Fruit fly (Drosophila melanogaster) whole organism, embryonic: ENCODE data around the gene rgn.

ENCODE experiments used
- Atf-2 ChIP-seq: fragments of 200-800 bp; sonication (Bioruptor generic); optimal IDR thresholded peaks from 2 replicates; lab custom pipeline; 2016; ENCODE audit warnings: missing biosample characterization, missing genetic modification characterization
- Atf3 ChIP-seq: fragments of 200-800 bp; sonication (Bioruptor generic); optimal IDR thresholded peaks from 3 replicates; lab custom pipeline; 2016; ENCODE audit warnings: missing biosample characterization, missing genetic modification characterization
- B-H1 ChIP-seq: fragments of 200-800 bp; sonication (Bioruptor generic); IDR thresholded peaks from 3 replicates; pipeline ENCODE4 v1.3.6; 2022; ENCODE audit warnings: missing biosample characterization, missing genetic modification characterization
- Bteb2 ChIP-seq: fragments of 200-800 bp; sonication (Bioruptor generic); optimal IDR thresholded peaks from 2 replicates; lab custom pipeline; 2016; ENCODE audit warnings: missing biosample characterization, missing genetic modification characterization
- CG10147 ChIP-seq: fragments of 200-800 bp; sonication (Bioruptor generic); optimal IDR thresholded peaks from 2 replicates; lab custom pipeline; 2019; ENCODE audit warnings: missing biosample characterization, mild to moderate bottlenecking, missing genetic modification characterization, moderate library complexity
- CG12299 ChIP-seq: fragments of 200-800 bp; sonication (Bioruptor generic); optimal IDR thresholded peaks from 2 replicates; lab custom pipeline; 2018; ENCODE audit warnings: missing biosample characterization, mild to moderate bottlenecking, missing genetic modification characterization
- CG12744 ChIP-seq: fragments of 200-800 bp; sonication (Bioruptor generic); optimal IDR thresholded peaks from 2 replicates; lab custom pipeline; 2016; ENCODE audit warnings: missing biosample characterization, missing genetic modification characterization
- CG13775 ChIP-seq: fragments of 200-800 bp; sonication (Bioruptor generic); optimal IDR thresholded peaks from 3 replicates; lab custom pipeline; 2017; ENCODE audit warnings: missing biosample characterization, mild to moderate bottlenecking, missing genetic modification characterization
- CG13894 ChIP-seq: fragments of 200-800 bp; sonication (Bioruptor generic); optimal IDR thresholded peaks from 3 replicates; lab custom pipeline; 2018; ENCODE audit warnings: missing biosample characterization, mild to moderate bottlenecking, missing genetic modification characterization, moderate library complexity
- CG17361 ChIP-seq: fragments of 200-800 bp; sonication (Bioruptor generic); IDR thresholded peaks from 3 replicates; pipeline ENCODE4 v1.3.6; 2022; ENCODE audit warnings: missing biosample characterization, missing genetic modification characterization
- CG32767 ChIP-seq: fragments of 200-800 bp; sonication (Bioruptor generic); IDR thresholded peaks from 2 replicates; pipeline ENCODE4 v1.3.6; 2022; ENCODE audit warnings: missing biosample characterization, missing genetic modification characterization
- CG32772 ChIP-seq: fragments of 200-800 bp; sonication (Bioruptor generic); IDR thresholded peaks from 2 replicates; pipeline ENCODE4 v1.3.6; 2022; ENCODE audit warnings: missing biosample characterization, missing genetic modification characterization
- CG33557 ChIP-seq: fragments of 200-800 bp; sonication (Bioruptor generic); optimal IDR thresholded peaks from 2 replicates; lab custom pipeline; 2019; ENCODE audit warnings: missing biosample characterization, mild to moderate bottlenecking, missing genetic modification characterization, moderate library complexity
- CG43689 ChIP-seq: fragments of 200-800 bp; sonication (Bioruptor generic); IDR thresholded peaks from 2 replicates; pipeline ENCODE4 v1.3.6; 2022; ENCODE audit warnings: missing biosample characterization, missing genetic modification characterization
- CG6272 ChIP-seq: fragments of 200-800 bp; sonication (Bioruptor generic); IDR thresholded peaks from 2 replicates; pipeline ENCODE4 v1.3.6; 2022; ENCODE audit warnings: missing biosample characterization, missing genetic modification characterization
- CG7987 ChIP-seq: fragments of 200-800 bp; sonication (Bioruptor generic); optimal IDR thresholded peaks from 2 replicates; lab custom pipeline; 2018; ENCODE audit warnings: missing biosample characterization, mild to moderate bottlenecking, missing genetic modification characterization, moderate library complexity
- CG8478 ChIP-seq: fragments of >200 bp; optimal IDR thresholded peaks from 2 replicates; lab custom pipeline; 2018
- CG8765 ChIP-seq: fragments of 200-800 bp; sonication (Bioruptor generic); IDR thresholded peaks from 2 replicates; pipeline ENCODE4 v1.3.6; 2022; ENCODE audit warnings: missing biosample characterization, missing genetic modification characterization
- CG9727 ChIP-seq: fragments of 200-800 bp; sonication (Bioruptor generic); optimal IDR thresholded peaks from 3 replicates; lab custom pipeline; 2017; ENCODE audit warnings: missing biosample characterization, mild to moderate bottlenecking, missing genetic modification characterization
- Deaf1 ChIP-seq: fragments of 200-800 bp; optimal IDR thresholded peaks from 3 replicates; lab custom pipeline; 2019; ENCODE audit warnings: missing biosample characterization, mild to moderate bottlenecking, missing genetic modification characterization, moderate library complexity
- Dip3 ChIP-seq: fragments of 200-800 bp; sonication (Bioruptor generic); optimal IDR thresholded peaks from 3 replicates; lab custom pipeline; 2016; ENCODE audit warnings: missing biosample characterization, missing genetic modification characterization
- Dp ChIP-seq: fragments of 200-800 bp; sonication (Bioruptor generic); optimal IDR thresholded peaks from 2 replicates; lab custom pipeline; 2018; ENCODE audit warnings: missing biosample characterization, mild to moderate bottlenecking, missing genetic modification characterization, moderate library complexity
- ERR ChIP-seq: fragments of 200-800 bp; sonication (Bioruptor generic); optimal IDR thresholded peaks from 2 replicates; lab custom pipeline; 2016; ENCODE audit warnings: missing biosample characterization, missing genetic modification characterization
- Gsc ChIP-seq: fragments of 200-800 bp; sonication (Bioruptor generic); IDR thresholded peaks from 2 replicates; pipeline ENCODE4 v1.3.6; 2022; ENCODE audit warnings: missing biosample characterization, missing genetic modification characterization
- Kr ChIP-seq: fragments of 200-800 bp; sonication (Bioruptor generic); optimal IDR thresholded peaks from 2 replicates; lab custom pipeline; 2017; ENCODE audit warnings: missing biosample characterization, mild to moderate bottlenecking, missing genetic modification characterization
- Optix ChIP-seq: fragments of 200-800 bp; sonication (Bioruptor generic); IDR thresholded peaks from 3 replicates; pipeline ENCODE4 v1.3.6; 2022; ENCODE audit warnings: missing biosample characterization, missing genetic modification characterization
- Rfx ChIP-seq: fragments of 200-800 bp; sonication (Bioruptor generic); IDR thresholded peaks from 2 replicates; pipeline ENCODE4 v1.3.6; 2022; ENCODE audit warnings: missing biosample characterization, missing genetic modification characterization
- Side ChIP-seq: fragments of 200-800 bp; sonication (Bioruptor generic); optimal IDR thresholded peaks from 2 replicates; lab custom pipeline; 2016; ENCODE audit warnings: missing biosample characterization, missing genetic modification characterization
- Sry-β ChIP-seq: fragments of 200-800 bp; sonication (Bioruptor generic); optimal IDR thresholded peaks from 2 replicates; lab custom pipeline; 2018; ENCODE audit warnings: missing biosample characterization, mild to moderate bottlenecking, missing genetic modification characterization, moderate library complexity
- Taf1 ChIP-seq: fragments of 200-800 bp; sonication (Bioruptor generic); IDR thresholded peaks from 2 replicates; pipeline ENCODE4 v1.3.6; 2022; ENCODE audit warnings: missing biosample characterization, missing genetic modification characterization
- Usf ChIP-seq: fragments of 200-800 bp; sonication (Bioruptor generic); optimal IDR thresholded peaks from 2 replicates; lab custom pipeline; 2017; ENCODE audit warnings: missing genotype, missing biosample characterization, missing genetic modification characterization
- Vsx1 ChIP-seq: fragments of 200-800 bp; sonication (Bioruptor generic); optimal IDR thresholded peaks from 2 replicates; lab custom pipeline; 2017; ENCODE audit warnings: missing biosample characterization, mild to moderate bottlenecking, missing genetic modification characterization, missing genetic modification reagents
- al ChIP-seq: fragments of 200-800 bp; sonication (Bioruptor generic); IDR thresholded peaks from 2 replicates; pipeline ENCODE4 v1.3.6; 2022; ENCODE audit warnings: missing biosample characterization, missing genetic modification characterization
- ato ChIP-seq: fragments of 200-800 bp; sonication (Bioruptor generic); IDR thresholded peaks from 2 replicates; pipeline ENCODE4 v1.3.6; 2022; ENCODE audit warnings: missing biosample characterization, missing genetic modification characterization; ENCODE audit not compliant: partially characterized antibody
- bigmax ChIP-seq: fragments of 200-800 bp; sonication (Bioruptor generic); optimal IDR thresholded peaks from 2 replicates; lab custom pipeline; 2018; ENCODE audit warnings: missing biosample characterization, mild to moderate bottlenecking, missing genetic modification characterization
- ems ChIP-seq: fragments of 200-800 bp; sonication (Bioruptor generic); optimal IDR thresholded peaks from 3 replicates; lab custom pipeline; 2016; ENCODE audit warnings: missing biosample characterization, missing genetic modification characterization
- eve ChIP-seq, 2 experiments: fragments of >200 bp; optimal IDR thresholded peaks; 2 replicates each; lab custom pipeline; 2017; ENCODE audit warnings: missing biosample characterization in 2 of 2, missing genetic modification characterization in 2 of 2
- exex ChIP-seq: fragments of 200-800 bp; sonication (Bioruptor generic); optimal IDR thresholded peaks from 4 replicates; lab custom pipeline; 2018; ENCODE audit warnings: missing biosample characterization, mild to moderate bottlenecking, missing genetic modification characterization, moderate library complexity
- fru ChIP-seq: fragments of >200 bp; optimal IDR thresholded peaks from 2 replicates; lab custom pipeline; 2017
- gce ChIP-seq: fragments of 200-800 bp; sonication (Bioruptor generic); IDR thresholded peaks from 3 replicates; pipeline ENCODE4 v1.3.6; 2022; ENCODE audit warnings: missing biosample characterization, missing genetic modification characterization
- gem ChIP-seq: fragments of 200-800 bp; sonication (Bioruptor generic); optimal IDR thresholded peaks from 2 replicates; lab custom pipeline; 2019; ENCODE audit warnings: missing biosample characterization, mild to moderate bottlenecking, missing genetic modification characterization, moderate library complexity
- grn ChIP-seq: fragments of 200-800 bp; sonication (Bioruptor generic); optimal IDR thresholded peaks from 3 replicates; lab custom pipeline; 2017; ENCODE audit warnings: missing biosample characterization, missing genetic modification characterization
- ham ChIP-seq: fragments of 200-800 bp; sonication (Bioruptor generic); IDR thresholded peaks from 2 replicates; pipeline ENCODE4 v1.3.6; 2022; ENCODE audit warnings: missing biosample characterization, missing genetic modification characterization
- jumu ChIP-seq: fragments of 200-800 bp; sonication (Bioruptor generic); optimal IDR thresholded peaks from 3 replicates; lab custom pipeline; 2016; ENCODE audit warnings: missing biosample characterization, missing genetic modification characterization
- lab ChIP-seq: fragments of 200-800 bp; sonication (Bioruptor generic); optimal IDR thresholded peaks from 3 replicates; lab custom pipeline; 2017; ENCODE audit warnings: missing biosample characterization, missing genetic modification characterization, mild to moderate bottlenecking, moderate library complexity, missing genetic modification reagents
- lov ChIP-seq, 2 experiments: fragments of 200-800 bp in 1 of 2; fragments of >200 bp in 1 of 2; sonication (Bioruptor generic) in 1 of 2; IDR thresholded peaks in 1 of 2; optimal IDR thresholded peaks in 1 of 2; 2 replicates in 1 of 2; 3 replicates in 1 of 2; pipeline versions ENCODE4 v1.3.6 to Lab custom; 2017 to 2022; ENCODE audit warnings: missing biosample characterization in 1 of 2, missing genetic modification characterization in 1 of 2
- pnt ChIP-seq: fragments of 200-800 bp; sonication (Bioruptor generic); optimal IDR thresholded peaks from 3 replicates; lab custom pipeline; 2016; ENCODE audit warnings: missing biosample characterization, missing genetic modification characterization
- sr ChIP-seq: fragments of 200-800 bp; sonication (Bioruptor generic); IDR thresholded peaks from 3 replicates; pipeline ENCODE4 v1.3.6; 2022; ENCODE audit warnings: missing biosample characterization, missing genetic modification characterization
- stwl ChIP-seq: fragments of 200-800 bp; sonication (Bioruptor generic); optimal IDR thresholded peaks from 3 replicates; lab custom pipeline; 2018; ENCODE audit warnings: missing biosample characterization, mild to moderate bottlenecking, missing genetic modification characterization, moderate library complexity
- tup ChIP-seq: fragments of 200-800 bp; sonication (Bioruptor generic); optimal IDR thresholded peaks from 2 replicates; lab custom pipeline; 2016; ENCODE audit warnings: missing biosample characterization, mild to moderate bottlenecking, missing genetic modification characterization, moderate library complexity
- zfh2 ChIP-seq: fragments of 200-800 bp; sonication (Bioruptor generic); optimal IDR thresholded peaks from 2 replicates; lab custom pipeline; 2016; ENCODE audit warnings: missing biosample characterization, missing genetic modification characterization

rgn gene

DNA sequence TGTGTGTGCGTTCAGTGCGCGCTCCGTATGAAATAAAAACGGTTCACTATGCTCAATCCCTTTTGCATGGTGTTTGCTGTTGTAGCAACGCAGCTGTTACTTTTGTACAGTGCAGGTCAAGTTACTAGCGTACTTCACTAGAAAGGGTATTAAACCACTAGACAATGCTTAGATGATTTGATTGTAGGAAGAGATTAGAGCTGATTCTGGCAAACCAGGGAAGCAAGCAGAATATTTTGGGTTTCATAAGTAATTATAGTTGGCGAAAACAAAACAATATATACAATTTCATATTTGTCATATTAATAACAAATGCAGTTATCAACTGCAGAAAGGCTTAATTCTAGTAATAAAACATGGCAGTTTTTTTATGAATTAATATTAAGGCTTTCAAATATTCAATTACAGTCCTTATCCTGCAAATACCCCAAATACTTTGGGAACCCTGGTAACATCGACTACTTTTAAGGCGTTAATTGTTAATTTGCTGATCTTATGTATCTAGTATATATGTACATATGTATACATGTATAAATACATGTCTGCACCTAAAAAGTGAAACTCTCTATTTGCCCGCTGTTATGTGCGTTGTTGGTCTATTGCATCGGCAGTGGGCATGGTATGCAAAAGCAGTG, 35.0 kb upstream of the rgn start (continued):
- TF ChIP-seq CG8478 = no peak
- TF ChIP-seq lab (GFP tag; lab: Kevin White, UChicago) = peak; percentile 42
- no peak for TF ChIP-seq Vsx1
- TF ChIP-seq fru (lab: Kevin White, UChicago) = no peak
- peak; percentile 32 for TF ChIP-seq gem (tag; lab: Kevin White, UChicago)
- no peak for TF ChIP-seq CG10147 (GFP tag; lab: Kevin White, UChicago)
- TF ChIP-seq Bteb2 = peak; percentile 32
- no peak for TF ChIP-seq eve (GFP tag; optimal IDR thresholded peaks at IDR 0.05; lab: Kevin White, UChicago)
- no peak for TF ChIP-seq bigmax (GFP tag; lab: Kevin White, UChicago)
- TF ChIP-seq lov (optimal IDR thresholded peaks at IDR 0.05; lab: Kevin White, UChicago) = no peak
- TF ChIP-seq lov (GFP tag; IDR thresholded peaks at IDR 0.05; lab: Robert Waterston, UW) = 0 out of 3 replicates have a peak, but pooled peaks have one; percentile 53
- TF ChIP-seq CG32772 (GFP tag; lab: Robert Waterston, UW) = no peak
- TF ChIP-seq Atf-2 = no peak
- no peak for TF ChIP-seq grn
- no peak for TF ChIP-seq gce (GFP tag; lab: Robert Waterston, UW)
- no peak for TF ChIP-seq al (GFP tag; lab: Robert Waterston, UW)
- TF ChIP-seq CG12744 (GFP tag; lab: Kevin White, UChicago) = no peak
- TF ChIP-seq Atf3 (GFP tag; lab: Kevin White, UChicago) = peak; percentile 24
- TF ChIP-seq CG9727 (GFP tag; lab: Kevin White, UChicago) = peak; percentile 58
- TF ChIP-seq Taf1 (GFP tag; lab: Robert Waterston, UW) = no peak
- no peak for TF ChIP-seq Gsc (GFP tag; lab: Robert Waterston, UW)
- no peak for TF ChIP-seq CG7987
- no peak for TF ChIP-seq Deaf1 (tag; lab: Kevin White, UChicago)
- peak; percentile 8; the same call in 1 of the 3 replicates for TF ChIP-seq Optix
- TF ChIP-seq CG43689 = 0 out of 2 replicates have a peak, but pooled peaks have one; percentile 12
- peak; percentile 47 for TF ChIP-seq CG13775
- TF ChIP-seq Dp (GFP tag; lab: Kevin White, UChicago) = no peak
- no peak for TF ChIP-seq CG6272 (GFP tag; lab: Robert Waterston, UW)
- TF ChIP-seq B-H1 = no peak; the same call in 2 of the 3 replicates
- TF ChIP-seq exex (tag; lab: Kevin White, UChicago) = no peak
- TF ChIP-seq Rfx (GFP tag; lab: Robert Waterston, UW) = peak; percentile 35; the same call in 1 of the 2 replicates
- TF ChIP-seq ems (GFP tag; lab: Kevin White, UChicago) = peak; percentile 66
- TF ChIP-seq CG8765 (GFP tag; lab: Robert Waterston, UW) = no peak
- TF ChIP-seq ham (GFP tag; lab: Robert Waterston, UW) = no peak
- no peak for TF ChIP-seq CG32767 (GFP tag; lab: Robert Waterston, UW)
- no peak for TF ChIP-seq jumu (GFP tag; lab: Kevin White, UChicago)
- TF ChIP-seq pnt (GFP tag; lab: Kevin White, UChicago) = peak; percentile 38
- TF ChIP-seq Dip3 (GFP tag; lab: Kevin White, UChicago) = peak; percentile 30
- no peak for TF ChIP-seq tup (GFP tag; lab: Kevin White, UChicago)
- no peak for TF ChIP-seq ERR (GFP tag; lab: Kevin White, UChicago)
- TF ChIP-seq Usf (GFP tag; lab: Kevin White, UChicago) = no peak
- TF ChIP-seq CG17361 = peak; percentile 72
- TF ChIP-seq Kr (GFP tag; lab: Kevin White, UChicago) = no peak
- TF ChIP-seq CG33557 (GFP tag; lab: Kevin White, UChicago) = no peak
- TF ChIP-seq CG13894 (tag; lab: Kevin White, UChicago) = no peak
- TF ChIP-seq sr (GFP tag; lab: Robert Waterston, UW) = no peak
- TF ChIP-seq CG12299 (tag; lab: Kevin White, UChicago) = no peak
- TF ChIP-seq ato (GFP tag; lab: Robert Waterston, UW) = no peak
- no peak for TF ChIP-seq zfh2
- peak; percentile 4 for TF ChIP-seq Sry-β (GFP tag; lab: Kevin White, UChicago)
- TF ChIP-seq Side (GFP tag; lab: Kevin White, UChicago) = peak; percentile 1
- TF ChIP-seq stwl (tag; lab: Kevin White, UChicago) = no peak
